Worm (Caenorhabditis elegans) whole organism, early embryonic: ENCODE data around the gene bgnt-1.1.

Source experiments
- aly-1 ChIP-seq: sonication (generic microtip); optimal IDR thresholded peaks from 2 replicates; lab custom pipeline; 2016; ENCODE audit warnings: missing genetic modification characterization, missing compliant biosample characterization
- ama-1 ChIP-seq: fragments of 150-350 bp; optimal IDR thresholded peaks from 2 replicates; lab custom pipeline; 2014
- ceh-13 ChIP-seq: fragments of 200-800 bp; sonication (Bioruptor generic); optimal IDR thresholded peaks from 2 replicates; lab custom pipeline; 2018; ENCODE audit warnings: mild to moderate bottlenecking, missing genetic modification characterization, missing compliant biosample characterization
- ceh-36 ChIP-seq: sonication (generic microtip); optimal IDR thresholded peaks from 2 replicates; lab custom pipeline; 2016; ENCODE audit warnings: missing genetic modification characterization, inconsistent platforms, missing compliant biosample characterization
- ets-7 ChIP-seq: sonication (generic microtip); optimal IDR thresholded peaks from 2 replicates; lab custom pipeline; 2016; ENCODE audit warnings: missing genotype, missing genetic modification characterization, missing compliant biosample characterization
- flt-1 ChIP-seq: fragments of 200-800 bp; sonication (Bioruptor generic); IDR thresholded peaks from 2 replicates; pipeline ENCODE4 v1.3.6; 2022; ENCODE audit warnings: missing genetic modification characterization, missing compliant biosample characterization
- hmbx-1 ChIP-seq: sonication (generic microtip); optimal IDR thresholded peaks from 2 replicates; lab custom pipeline; 2016; ENCODE audit warnings: mild to moderate bottlenecking, missing genetic modification characterization, missing compliant biosample characterization
- hmg-4 ChIP-seq: fragments of 200-800 bp; sonication (Bioruptor generic); optimal IDR thresholded peaks from 2 replicates; lab custom pipeline; 2018; ENCODE audit warnings: mild to moderate bottlenecking, missing genetic modification characterization, missing compliant biosample characterization
- hnd-1 ChIP-seq: sonication (generic microtip); optimal IDR thresholded peaks from 2 replicates; lab custom pipeline; 2016; ENCODE audit warnings: missing genetic modification characterization, missing compliant biosample characterization
- pes-1 ChIP-seq: fragments of 200-800 bp; sonication (Bioruptor generic); IDR thresholded peaks from 2 replicates; pipeline ENCODE4 v1.3.6; 2022; ENCODE audit warnings: missing genetic modification reagents, missing genetic modification characterization, missing compliant biosample characterization
- scrt-1 ChIP-seq: fragments of 200-800 bp; sonication (Bioruptor generic); IDR thresholded peaks from 2 replicates; pipeline ENCODE4 v1.3.6; 2022; ENCODE audit warnings: missing genetic modification characterization, missing compliant biosample characterization
- sea-1 ChIP-seq: fragments of 200-800 bp; sonication (Bioruptor generic); conservative IDR thresholded peaks from 2 replicates; pipeline ENCODE4 v1.3.6; 2022; ENCODE audit warnings: missing genetic modification characterization, missing compliant biosample characterization
- tbx-11 ChIP-seq: fragments of 200-800 bp; sonication (Bioruptor generic); IDR thresholded peaks from 2 replicates; pipeline ENCODE4 v1.3.6; 2022; ENCODE audit warnings: missing genetic modification characterization, missing compliant biosample characterization
- tra-4 ChIP-seq: sonication (generic microtip); optimal IDR thresholded peaks from 2 replicates; lab custom pipeline; 2017; ENCODE audit warnings: missing genetic modification characterization, missing compliant biosample characterization

- TF ChIP-seq ceh-13 (GFP tag; lab: Kevin White, UChicago): no peak
- TF ChIP-seq ama-1 (lab: Kevin White, UChicago): no peak
- no peak for TF ChIP-seq flt-1 (GFP tag; lab: Robert Waterston, UW)
- TF ChIP-seq pes-1 (GFP tag; lab: Robert Waterston, UW): no peak
- TF ChIP-seq hmbx-1 (tag; lab: Kevin White, UChicago): no peak
- TF ChIP-seq ets-7: no peak
- no peak for TF ChIP-seq tbx-11 (GFP tag; lab: Robert Waterston, UW)
- no peak for TF ChIP-seq hmg-4 (GFP tag; lab: Kevin White, UChicago)
- TF ChIP-seq scrt-1: no peak
- no peak for TF ChIP-seq hnd-1 (tag; lab: Kevin White, UChicago)
- TF ChIP-seq aly-1 (tag; lab: Kevin White, UChicago): no peak
- TF ChIP-seq sea-1 (GFP tag; lab: Robert Waterston, UW): no peak
- no peak for TF ChIP-seq ceh-36 (tag; lab: Kevin White, UChicago)
- no peak for TF ChIP-seq tra-4 (tag; lab: Kevin White, UChicago)
Observed at ce11 chrIV:10436401-10436800, 36.2 kb upstream of the bgnt-1.1 start, which contains the start of gene ins-1.
